Worm (Caenorhabditis elegans) whole organism, L1 larva: ENCODE data around the gene str-248.
A peak's percentile ranks its signal among the peaks of the same experiment; 100 is the strongest.

Experiments
- C34B4.2 ChIP-seq: sonication (generic microtip); optimal IDR thresholded peaks from 2 replicates; lab custom pipeline; 2017; ENCODE audit warnings: mild to moderate bottlenecking, missing genetic modification characterization, missing compliant biosample characterization
- Y116A8C.19 ChIP-seq: sonication (generic microtip); optimal IDR thresholded peaks from 2 replicates; lab custom pipeline; 2016; ENCODE audit warnings: missing compliant biosample characterization, missing genetic modification characterization, borderline replicate concordance
- aha-1 ChIP-seq: fragments of 150-350 bp; optimal IDR thresholded peaks from 2 replicates; lab custom pipeline; 2014; ENCODE audit warnings: missing biosample characterization, missing genetic modification characterization
- alr-1 ChIP-seq: fragments of 200-800 bp; sonication (Bioruptor generic); optimal IDR thresholded peaks from 2 replicates; lab custom pipeline; 2018; ENCODE audit warnings: borderline replicate concordance, mild to moderate bottlenecking, missing genetic modification characterization, missing compliant biosample characterization
- ama-1 ChIP-seq: fragments of 150-350 bp; optimal IDR thresholded peaks from 2 replicates; lab custom pipeline; 2014
- blmp-1 ChIP-seq: fragments of 150-350 bp; optimal IDR thresholded peaks from 2 replicates; lab custom pipeline; 2014; ENCODE audit warnings: missing biosample characterization, missing genetic modification characterization
- ceh-63 ChIP-seq: fragments of 200-800 bp; sonication (Bioruptor generic); optimal IDR thresholded peaks from 2 replicates; lab custom pipeline; 2018; ENCODE audit warnings: mild to moderate bottlenecking, missing genetic modification characterization, missing compliant biosample characterization
- ceh-8 ChIP-seq: fragments of 200-800 bp; sonication (Bioruptor generic); optimal IDR thresholded peaks from 2 replicates; lab custom pipeline; 2018; ENCODE audit warnings: mild to moderate bottlenecking, missing genetic modification characterization, moderate library complexity, missing compliant biosample characterization
- ces-1 ChIP-seq: fragments of 150-350 bp; optimal IDR thresholded peaks from 2 replicates; lab custom pipeline; 2014; ENCODE audit warnings: missing biosample characterization, missing genetic modification reagents, missing genetic modification characterization
- dpl-1 ChIP-seq, 3 experiments: fragments of 150-350 bp in 2 of 3; sonication (generic microtip) in 1 of 3; optimal IDR thresholded peaks; 2 replicates each; lab custom pipeline; 2014 to 2017; ENCODE audit warnings: missing biosample characterization in 3 of 3, missing genetic modification characterization in 3 of 3, missing genetic modification reagents in 3 of 3
- efl-1 ChIP-seq, 4 experiments: fragments of 150-350 bp; optimal IDR thresholded peaks in 3 of 4; peaks in 1 of 4; 1 replicate in 1 of 4; 2 replicates in 3 of 4; lab custom pipeline; 2014; ENCODE audit warnings: missing biosample characterization in 2 of 4, missing genetic modification characterization in 2 of 4, missing genetic modification reagents in 2 of 4
- egl-27 ChIP-seq, 2 experiments: fragments of 150-350 bp in 1 of 2; sonication (generic microtip); optimal IDR thresholded peaks; 3 replicates each; lab custom pipeline; 2017 to 2018; ENCODE audit warnings: missing biosample characterization in 2 of 2, missing genetic modification characterization in 2 of 2, missing genetic modification reagents in 2 of 2
- ets-5 ChIP-seq: fragments of 200-800 bp; sonication (Bioruptor generic); IDR thresholded peaks from 2 replicates; pipeline ENCODE4 v1.3.6; 2022; ENCODE audit warnings: missing genetic modification characterization, missing compliant biosample characterization
- hpl-2 ChIP-seq: fragments of 150-350 bp; optimal IDR thresholded peaks from 2 replicates; lab custom pipeline; 2014; ENCODE audit warnings: missing biosample characterization, missing genetic modification reagents, missing genetic modification characterization
- irx-1 ChIP-seq: sonication (generic microtip); optimal IDR thresholded peaks from 2 replicates; lab custom pipeline; 2016; ENCODE audit warnings: missing genetic modification characterization, missing compliant biosample characterization
- lin-15B ChIP-seq: fragments of 150-350 bp; sonication (generic microtip); optimal IDR thresholded peaks from 3 replicates; lab custom pipeline; 2014; ENCODE audit warnings: missing biosample characterization, missing genetic modification characterization
- lsy-2 ChIP-seq, 2 experiments: fragments of 150-350 bp; optimal IDR thresholded peaks; 2 replicates each; lab custom pipeline; 2014; ENCODE audit warnings: missing biosample characterization in 2 of 2, missing genetic modification characterization in 2 of 2
- mdl-1 ChIP-seq, 2 experiments: fragments of 150-350 bp; optimal IDR thresholded peaks; 2 replicates each; lab custom pipeline; 2014 to 2017; ENCODE audit warnings: missing biosample characterization in 2 of 2, missing genetic modification characterization in 2 of 2, inconsistent platforms in 1 of 2
- nhr-11 ChIP-seq: fragments of 150-350 bp; optimal IDR thresholded peaks from 2 replicates; lab custom pipeline; 2014; ENCODE audit warnings: missing biosample characterization, missing genetic modification characterization
- nhr-12 ChIP-seq: sonication (generic microtip); optimal IDR thresholded peaks from 2 replicates; lab custom pipeline; 2017; ENCODE audit warnings: missing biosample characterization, missing genetic modification characterization
- nhr-237 ChIP-seq: fragments of 150-350 bp; optimal IDR thresholded peaks from 2 replicates; lab custom pipeline; 2014; ENCODE audit warnings: missing biosample characterization, missing genetic modification characterization
- nhr-28 ChIP-seq: fragments of 150-350 bp; optimal IDR thresholded peaks from 2 replicates; lab custom pipeline; 2014; ENCODE audit warnings: missing biosample characterization, missing genetic modification characterization
- nhr-77 ChIP-seq: fragments of 150-350 bp; optimal IDR thresholded peaks from 2 replicates; lab custom pipeline; 2014; ENCODE audit warnings: missing biosample characterization, missing genetic modification characterization
- nhr-84 ChIP-seq: sonication (generic microtip); optimal IDR thresholded peaks from 2 replicates; lab custom pipeline; 2017; ENCODE audit warnings: missing biosample characterization, missing genetic modification characterization
- rnt-1 ChIP-seq: sonication (generic microtip); optimal IDR thresholded peaks from 2 replicates; lab custom pipeline; 2016; ENCODE audit warnings: mild to moderate bottlenecking, missing genetic modification characterization, moderate library complexity, missing compliant biosample characterization
- skn-1 ChIP-seq: fragments of 150-350 bp; optimal IDR thresholded peaks from 2 replicates; lab custom pipeline; 2014; ENCODE audit warnings: missing biosample characterization, missing genetic modification characterization
- snu-23 ChIP-seq: sonication (generic microtip); optimal IDR thresholded peaks from 2 replicates; lab custom pipeline; 2016; ENCODE audit warnings: missing genetic modification characterization, missing compliant biosample characterization
- unc-130 ChIP-seq: fragments of 150-350 bp; optimal IDR thresholded peaks from 2 replicates; lab custom pipeline; 2017; ENCODE audit warnings: missing biosample characterization, missing genetic modification characterization, inconsistent platforms
- unc-30 ChIP-seq: sonication (generic microtip); optimal IDR thresholded peaks from 2 replicates; lab custom pipeline; 2017; ENCODE audit warnings: missing biosample characterization, missing genetic modification characterization
- unc-62 ChIP-seq: fragments of 150-350 bp; optimal IDR thresholded peaks from 2 replicates; lab custom pipeline; 2014; ENCODE audit warnings: missing biosample characterization, missing genetic modification reagents, missing genetic modification characterization
- unc-86 ChIP-seq: sonication (generic microtip); optimal IDR thresholded peaks from 2 replicates; lab custom pipeline; 2016; ENCODE audit warnings: missing genetic modification characterization, missing compliant biosample characterization
- unc-98 ChIP-seq: fragments of 200-800 bp; sonication (Bioruptor generic); IDR thresholded peaks from 2 replicates; pipeline ENCODE4 v1.3.6; 2022; ENCODE audit warnings: missing genetic modification characterization, missing compliant biosample characterization
- vab-15 ChIP-seq: sonication (generic microtip); optimal IDR thresholded peaks from 2 replicates; lab custom pipeline; 2017; ENCODE audit warnings: missing genotype, mild to moderate bottlenecking, missing genetic modification characterization, missing compliant biosample characterization
- zip-4 ChIP-seq: fragments of 200-800 bp; sonication (Bioruptor generic); optimal IDR thresholded peaks from 2 replicates; lab custom pipeline; 2018; ENCODE audit warnings: mild to moderate bottlenecking, missing genetic modification characterization, moderate library complexity, missing compliant biosample characterization
- ztf-11 ChIP-seq, 2 experiments: sonication (generic microtip); optimal IDR thresholded peaks; 2 replicates each; lab custom pipeline; 2016 to 2017; ENCODE audit warnings: missing genetic modification characterization in 2 of 2, missing biosample characterization in 1 of 2, missing compliant biosample characterization in 1 of 2

str-248 gene

ce11 chrV:15638853-15639252, 9.4 kb upstream of the str-248 start, which contains the start of gene srz-44:
Gene srz-44 (minus strand): TSS chrV:15638953.
- TF ChIP-seq ets-5 (GFP tag; lab: Robert Waterston, UW) (no peak), unc-62 (GFP tag; lab: Kevin White, UChicago) (no peak), nhr-84 (tag; lab: Kevin White, UChicago) (no peak), nhr-28 (tag; lab: Kevin White, UChicago) (no peak), unc-130 (no peak), ces-1 (GFP tag; lab: Kevin White, UChicago) (no peak), ceh-8 (GFP tag; lab: Kevin White, UChicago) (no peak), hpl-2 (GFP tag; lab: Kevin White, UChicago) (no peak), irx-1 (tag; lab: Kevin White, UChicago) (no peak), dpl-1 (GFP tag; optimal IDR thresholded peaks at IDR 0.05; lab: Kevin White, UChicago) (no peak), blmp-1 (tag; lab: Kevin White, UChicago) (no peak)
- TF ChIP-seq, all 84 proteins: peak for 0

DNA sequence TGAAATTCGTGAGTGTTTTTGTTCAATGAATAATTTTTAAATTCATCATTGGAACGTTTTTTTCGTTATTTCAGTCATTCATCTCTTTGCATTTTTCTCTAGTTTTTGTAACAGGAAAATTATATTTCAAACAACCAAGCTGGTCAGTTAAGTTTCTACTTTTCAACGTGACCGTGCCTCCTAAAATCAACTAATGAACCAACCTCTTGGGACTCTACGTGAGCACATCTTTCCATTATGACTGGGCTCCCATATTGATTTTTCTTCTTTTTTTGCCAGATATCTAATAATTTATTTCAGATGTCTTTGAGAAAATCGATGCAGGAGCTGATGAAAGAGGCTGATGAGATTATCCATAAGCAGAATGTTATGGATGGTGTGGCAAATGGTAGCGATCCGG, 3.9 kb downstream of the str-248 start, which contains the start of gene C55A1.11:
Gene C55A1.11, plus strand, starts transcription at position 301 of the 400 bp plus-strand sequence.
- TF ChIP-seq efl-1 (optimal IDR thresholded peaks at IDR 0.05; lab: Kevin White, UChicago), result no peak
- peak in 1 of 2 experiments; percentile 32 for TF ChIP-seq efl-1 (GFP tag; optimal IDR thresholded peaks at IDR 0.05 in 1 of 2; lab: Kevin White, UChicago)
- no peak for TF ChIP-seq ama-1

DNA sequence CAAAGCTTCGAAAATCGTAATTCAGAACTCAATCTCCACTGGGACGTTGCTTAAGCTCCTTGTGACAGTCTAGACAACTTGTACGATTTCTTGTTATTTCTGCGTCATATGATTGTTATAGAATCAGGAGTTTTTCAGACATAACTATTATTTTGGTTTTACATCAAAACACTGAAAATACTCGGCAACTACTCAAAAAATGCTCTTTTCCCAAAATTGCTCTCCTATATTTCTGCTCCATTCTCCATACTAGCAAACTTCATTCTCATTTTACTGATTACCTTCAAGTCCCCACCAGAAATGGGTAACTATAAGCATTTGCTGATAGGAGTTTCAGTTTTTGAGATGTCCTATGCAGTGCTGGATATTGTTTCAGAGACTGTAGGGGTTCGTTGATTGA, 7.9 kb downstream of the str-248 start, which contains the start of gene C55A1.1:
Gene C55A1.1, plus strand, starts transcription at position 301 of the 400 bp plus-strand sequence.
- TF ChIP-seq ces-1 (GFP tag; lab: Kevin White, UChicago), result no peak
- TF ChIP-seq skn-1 (tag; lab: Kevin White, UChicago), result no peak
- TF ChIP-seq vab-15 (tag; lab: Kevin White, UChicago), result no peak
- no peak for TF ChIP-seq unc-130
- TF ChIP-seq rnt-1, result no peak
- no peak for TF ChIP-seq ama-1
- no peak for TF ChIP-seq C34B4.2
- TF ChIP-seq zip-4, result no peak
- TF ChIP-seq snu-23 (GFP tag; lab: Kevin White, UChicago), result no peak
- TF ChIP-seq nhr-237, result no peak
- TF ChIP-seq lin-15B (tag; lab: Kevin White, UChicago), result no peak
- TF ChIP-seq nhr-11 (tag; lab: Kevin White, UChicago), result no peak
- TF ChIP-seq alr-1 (tag; lab: Kevin White, UChicago), result no peak
- TF ChIP-seq egl-27 (tag; optimal IDR thresholded peaks at IDR 0.05; lab: Kevin White, UChicago), result no peak
- no peak for TF ChIP-seq nhr-77 (tag; lab: Kevin White, UChicago)
- no peak for TF ChIP-seq unc-86 (tag; lab: Kevin White, UChicago)
- TF ChIP-seq irx-1 (tag; lab: Kevin White, UChicago), result no peak
- TF ChIP-seq unc-30 (tag; lab: Kevin White, UChicago), result no peak

DNA sequence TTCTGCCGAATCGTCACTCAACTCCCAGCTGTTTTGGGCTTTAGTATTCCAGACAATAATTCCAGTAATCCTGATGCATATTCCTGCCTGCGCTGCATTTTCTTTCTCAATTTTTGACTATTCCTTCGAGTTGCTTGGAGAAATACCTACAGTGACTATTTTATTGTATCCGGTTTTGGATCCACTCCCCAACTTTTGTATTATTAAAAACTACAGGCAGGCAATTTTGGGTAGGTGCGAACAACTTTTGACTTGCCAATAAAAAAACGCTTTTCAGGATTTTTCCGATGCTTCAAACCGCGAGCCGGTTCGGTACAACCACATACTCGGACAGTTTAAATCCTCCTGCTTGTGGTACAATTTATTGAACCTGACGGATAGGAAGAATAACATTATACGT, 14.9 kb downstream of the str-248 start:
- TF ChIP-seq nhr-11 (tag; lab: Kevin White, UChicago) (no peak), unc-98 (no peak), unc-130 (no peak), ztf-11 (tag; optimal IDR thresholded peaks at IDR 0.05; lab: Kevin White, UChicago) (no peak), ama-1 (no peak), aha-1 (tag; lab: Kevin White, UChicago) (no peak), nhr-77 (tag; lab: Kevin White, UChicago) (no peak)

- TF ChIP-seq ceh-63 (GFP tag; lab: Kevin White, UChicago), result no peak
- no peak for TF ChIP-seq zip-4
- no peak for TF ChIP-seq Y116A8C.19 (tag; lab: Kevin White, UChicago)
- no peak for TF ChIP-seq lsy-2 (tag; optimal IDR thresholded peaks at IDR 0.05; lab: Kevin White, UChicago)
- TF ChIP-seq mdl-1 (tag; optimal IDR thresholded peaks at IDR 0.05; lab: Kevin White, UChicago), result no peak
- no peak for TF ChIP-seq nhr-12 (tag; lab: Kevin White, UChicago)
- no peak for TF ChIP-seq ama-1
- TF ChIP-seq unc-86 (tag; lab: Kevin White, UChicago), result no peak
Measured at ce11 chrV:15612886-15613285, 16.6 kb downstream of the str-248 start, which contains the start of gene str-263. Gene str-263 (plus strand): TSS chrV:15613186.
